Fruit fly (Drosophila melanogaster): ENCODE data around the gene CG4502.
A peak's percentile ranks its signal among the peaks of the same experiment; 100 is the strongest.

Gene CG4502

DNA sequence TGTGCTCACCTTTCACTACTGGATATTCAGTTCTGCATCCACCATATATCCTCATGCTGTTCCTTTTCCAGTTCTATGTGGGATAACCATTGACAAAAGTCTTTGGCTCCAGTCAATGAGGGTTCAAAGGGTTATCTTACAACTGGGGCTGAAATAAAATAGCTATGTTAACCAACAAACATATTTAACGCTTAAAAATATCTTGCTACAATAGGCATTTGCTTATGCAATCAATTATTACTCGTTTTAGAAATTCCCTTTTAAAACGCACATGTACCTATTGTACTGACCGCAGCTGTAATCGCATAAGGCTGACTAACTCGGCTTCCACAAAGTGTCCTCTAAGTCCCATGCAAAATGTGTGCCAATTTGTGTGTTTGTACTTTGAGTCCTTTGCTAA is 24.8 kb downstream of the CG4502 start:
- no peak for TF ChIP-seq CG17801 (GFP tag; optimal IDR thresholded peaks at IDR 0.05; ENCODE audit: partially characterized antibody)

DNA sequence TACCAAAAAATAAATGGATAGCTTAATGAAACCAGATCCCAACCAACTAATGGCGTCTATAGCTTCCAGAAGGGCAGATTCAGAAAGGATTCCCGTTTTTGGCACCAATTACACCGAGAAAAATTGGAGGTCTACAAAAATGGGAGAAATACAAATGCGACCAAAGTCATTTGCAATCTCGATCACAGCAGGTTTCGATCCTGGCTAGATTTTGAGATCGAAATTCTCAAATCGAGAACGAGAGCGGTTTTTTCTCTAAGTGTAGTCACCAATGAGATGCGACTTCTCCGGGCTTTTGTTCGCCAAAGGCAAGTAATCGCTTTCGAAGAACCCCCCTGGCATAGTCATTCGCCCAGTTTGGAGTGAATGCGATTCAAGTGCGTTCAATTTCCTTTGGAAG is 28.3 kb downstream of the CG4502 start:
- TF ChIP-seq CG17801 (GFP tag; optimal IDR thresholded peaks at IDR 0.05; ENCODE audit: partially characterized antibody) = no peak

DNA sequence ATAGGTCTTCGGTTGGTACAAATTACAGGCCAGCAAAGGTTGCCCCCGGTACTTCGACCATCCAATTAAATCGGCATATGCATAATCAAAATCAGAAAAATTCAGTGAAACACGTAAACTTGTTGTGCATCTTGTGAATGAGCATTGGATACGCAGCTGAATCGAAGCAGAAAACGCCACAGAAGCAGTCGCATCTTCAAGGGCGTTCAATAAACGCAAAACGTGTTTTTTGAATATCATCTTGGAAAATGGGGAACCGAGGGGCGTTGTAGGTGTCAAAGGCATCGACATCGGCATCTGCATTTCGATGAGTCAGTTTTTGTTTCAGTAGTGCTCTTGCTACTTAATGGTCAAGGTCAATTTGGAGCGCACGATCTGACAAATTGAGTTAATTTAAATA is 29.7 kb downstream of the CG4502 start:
- TF ChIP-seq CG17801 (GFP tag; optimal IDR thresholded peaks at IDR 0.05; ENCODE audit: partially characterized antibody) = no peak

DNA sequence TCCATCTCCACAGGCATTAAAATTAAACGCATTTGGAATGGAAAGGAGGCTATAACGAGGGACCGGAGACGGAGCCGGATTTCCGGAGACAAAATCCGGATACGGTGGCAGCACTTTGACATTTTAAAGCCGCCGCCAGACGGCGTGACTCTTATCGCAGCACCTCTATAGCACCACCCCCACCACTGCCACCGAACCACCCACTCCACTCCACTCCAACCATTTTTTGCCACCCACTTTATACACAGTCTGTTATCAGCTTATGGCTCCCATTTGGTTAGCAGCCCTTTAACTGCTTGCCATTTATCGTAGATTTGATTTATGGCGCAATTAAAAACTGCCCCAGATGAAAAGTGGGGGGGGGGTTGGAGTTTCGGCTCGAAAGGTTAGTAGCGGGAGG is 35.1 kb downstream of the CG4502 start:
- no peak for TF ChIP-seq CG17801 (GFP tag; optimal IDR thresholded peaks at IDR 0.05; ENCODE audit: partially characterized antibody)

DNA sequence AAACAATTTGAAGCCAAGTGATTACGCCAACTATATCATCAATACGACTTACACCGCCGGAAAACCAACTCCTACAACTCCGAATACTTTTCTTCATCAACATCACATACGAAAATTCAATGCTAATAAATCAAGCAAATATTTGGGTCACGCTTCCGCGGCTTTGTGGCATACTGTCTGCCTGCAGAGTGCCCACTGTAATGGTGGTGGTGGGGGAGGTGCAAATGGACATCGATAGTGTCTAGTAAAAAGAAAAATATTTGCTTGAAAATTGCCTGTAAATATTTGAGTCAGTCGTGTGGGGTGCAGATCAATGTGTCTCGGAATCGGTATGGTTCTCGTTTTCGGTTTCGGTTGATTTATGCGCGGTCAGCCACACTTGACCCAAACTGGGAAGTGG is 38.2 kb downstream of the CG4502 start:
- TF ChIP-seq CG17801 (GFP tag; optimal IDR thresholded peaks at IDR 0.05; ENCODE audit: partially characterized antibody) = no peak

DNA sequence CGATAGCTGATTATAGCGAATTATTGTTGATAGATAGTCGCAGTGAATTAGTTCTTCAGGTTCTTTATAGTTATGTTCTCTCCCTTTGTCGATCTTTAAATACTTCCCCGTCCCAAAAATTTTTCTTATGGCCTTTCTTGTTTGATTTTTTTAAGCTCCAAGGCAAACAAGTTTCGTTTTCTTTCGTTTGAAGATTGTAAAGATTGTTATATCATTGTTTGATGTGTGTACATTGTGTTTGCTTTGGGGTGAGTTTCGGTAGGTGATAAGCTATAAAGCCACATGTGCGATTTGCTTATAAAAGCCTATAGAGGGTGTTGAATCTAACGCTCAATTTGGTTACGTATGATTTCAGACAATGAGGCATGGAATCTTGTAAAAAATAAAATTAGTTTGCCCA is 45.3 kb downstream of the CG4502 start:
- no peak for TF ChIP-seq CG17801 (GFP tag; optimal IDR thresholded peaks at IDR 0.05; ENCODE audit: partially characterized antibody)

DNA sequence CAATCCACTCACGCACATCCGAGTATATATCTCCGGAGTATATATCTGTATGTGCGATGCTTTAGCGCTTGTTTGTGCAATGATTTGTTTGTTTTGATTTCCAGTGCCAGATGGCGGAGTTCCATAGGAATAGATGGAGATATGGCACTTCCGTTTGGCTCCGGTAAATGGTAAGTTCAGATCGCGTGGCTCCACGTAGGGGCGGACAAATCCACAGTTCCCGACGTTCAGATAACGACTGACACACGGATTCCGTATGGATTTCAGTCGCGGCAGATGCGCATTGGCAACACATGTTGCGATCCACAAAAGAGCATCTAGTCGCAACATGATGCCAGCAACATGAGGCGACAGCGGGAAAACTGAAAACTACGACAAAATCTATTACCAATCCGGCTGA is 46.6 kb downstream of the CG4502 start, which contains the start of gene Pvf3:
Pvf3 (minus strand) TSS at position 240 of the 400 bp plus-strand sequence.
- no peak for TF ChIP-seq CG17801 (GFP tag; optimal IDR thresholded peaks at IDR 0.05; ENCODE audit: partially characterized antibody)

DNA sequence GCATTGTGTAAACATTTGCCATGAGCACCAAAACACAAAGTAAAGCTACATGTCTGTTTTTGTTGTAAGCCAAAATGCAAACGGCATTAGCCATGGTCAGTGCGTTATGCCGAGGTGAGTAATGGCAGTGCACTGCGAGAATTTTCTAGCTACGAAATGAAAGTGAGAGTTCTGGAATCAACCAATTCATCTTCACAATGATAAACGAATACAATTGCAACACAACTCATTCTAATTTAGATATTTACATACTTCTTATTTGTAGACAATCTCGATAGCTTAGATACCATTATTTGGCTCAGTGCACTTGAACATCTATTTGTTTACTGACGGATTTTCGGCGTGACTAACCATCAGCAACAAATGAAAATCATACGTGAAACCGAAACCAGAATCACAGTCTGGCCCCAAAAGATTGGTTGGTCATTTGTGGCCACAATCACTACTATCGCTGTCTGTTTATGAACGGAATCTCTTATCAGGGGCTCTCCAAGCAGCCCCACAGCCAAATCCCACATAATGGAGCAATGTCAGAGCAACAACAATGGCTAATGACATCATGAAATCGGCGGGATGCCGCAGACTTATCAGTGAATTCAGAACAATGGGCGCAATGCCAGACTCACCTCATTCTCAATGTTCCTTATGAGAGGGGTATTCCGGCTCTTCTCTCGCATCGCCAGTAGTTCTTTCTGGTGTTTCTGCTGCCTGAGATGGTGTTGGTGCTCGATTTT is 49.0 kb downstream of the CG4502 start:
- TF ChIP-seq CG17801 (GFP tag; optimal IDR thresholded peaks at IDR 0.05; ENCODE audit: partially characterized antibody) = no peak

DNA sequence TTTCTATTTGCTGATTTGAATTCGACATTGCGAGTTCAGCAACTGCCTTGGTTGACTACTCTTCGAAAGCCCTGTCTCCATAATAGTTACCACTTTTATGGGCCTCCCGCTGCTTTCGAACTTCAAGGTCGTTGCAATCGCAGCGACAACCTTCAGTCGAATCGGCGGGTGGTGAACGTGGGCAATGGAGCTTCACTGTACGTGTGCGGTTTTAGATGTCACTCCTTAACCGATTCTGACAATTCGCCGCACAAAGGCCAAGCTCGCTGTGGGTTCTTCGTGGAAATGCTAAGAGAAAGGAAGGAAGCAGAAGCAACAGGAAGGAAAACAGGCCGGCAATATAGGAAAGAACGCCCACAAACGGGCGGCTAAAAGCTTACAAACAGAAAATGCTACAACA is 51.8 kb downstream of the CG4502 start:
- TF ChIP-seq CG17801 (GFP tag; optimal IDR thresholded peaks at IDR 0.05; ENCODE audit: partially characterized antibody) = no peak

DNA sequence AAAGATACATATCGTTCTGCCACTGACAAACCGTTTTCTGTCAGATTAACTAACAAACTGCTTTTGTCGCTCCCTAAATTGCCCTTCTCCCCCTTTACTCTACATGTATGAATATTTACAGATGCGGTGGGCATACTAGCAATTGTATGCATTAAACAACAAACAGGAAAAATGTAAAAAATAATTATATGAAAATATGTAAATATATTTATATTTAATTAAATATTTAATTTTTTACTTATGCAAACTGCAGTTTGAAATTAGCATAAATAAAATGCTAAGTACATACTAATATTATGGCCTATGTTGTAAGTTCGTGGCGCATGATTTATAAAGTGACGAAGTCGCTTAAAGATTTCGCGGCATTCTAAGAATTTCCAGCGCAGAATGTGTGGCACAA is 53.3 kb downstream of the CG4502 start:
- TF ChIP-seq CG17801 (GFP tag; optimal IDR thresholded peaks at IDR 0.05; ENCODE audit: partially characterized antibody) = peak; percentile 3

DNA sequence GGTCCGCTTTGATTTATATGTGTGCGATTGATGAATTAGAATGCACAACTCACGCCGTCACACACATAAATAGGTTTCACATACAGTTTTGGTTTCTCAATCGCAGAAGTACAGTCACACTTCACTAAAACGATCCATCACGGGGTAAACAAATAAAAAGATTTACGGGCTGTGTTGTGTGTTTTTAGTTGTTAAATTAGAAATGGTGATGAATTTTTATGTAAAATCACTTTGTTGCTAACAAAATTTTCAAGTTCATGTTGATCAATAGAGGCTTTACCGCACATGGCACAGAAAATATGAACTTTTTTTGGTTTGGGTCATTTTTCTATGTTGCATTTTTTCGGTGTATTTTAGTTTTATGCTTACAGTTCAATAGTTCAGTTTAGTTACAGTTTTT is 55.1 kb downstream of the CG4502 start:
- no peak for TF ChIP-seq CG17801 (GFP tag; optimal IDR thresholded peaks at IDR 0.05; ENCODE audit: partially characterized antibody)

DNA sequence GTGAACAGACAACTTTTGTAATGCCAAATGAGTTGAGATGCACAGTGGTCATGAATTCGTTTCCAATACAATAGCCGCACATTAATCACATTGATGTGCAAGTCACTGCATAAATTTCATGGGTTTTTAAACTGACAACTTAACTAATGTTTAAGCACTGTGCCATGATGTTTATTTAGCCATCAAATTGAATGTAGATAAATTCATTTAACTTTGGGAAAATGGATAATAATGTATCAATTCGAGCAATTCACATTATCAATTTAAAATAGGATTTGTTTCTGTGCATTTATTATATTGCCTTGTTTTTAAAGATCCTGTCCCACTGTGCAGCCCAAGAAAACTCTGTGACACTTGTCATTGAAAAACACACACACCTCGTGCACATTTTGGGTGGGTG is 56.0 kb downstream of the CG4502 start:
- TF ChIP-seq CG17801 (GFP tag; optimal IDR thresholded peaks at IDR 0.05; ENCODE audit: partially characterized antibody) = no peak

DNA sequence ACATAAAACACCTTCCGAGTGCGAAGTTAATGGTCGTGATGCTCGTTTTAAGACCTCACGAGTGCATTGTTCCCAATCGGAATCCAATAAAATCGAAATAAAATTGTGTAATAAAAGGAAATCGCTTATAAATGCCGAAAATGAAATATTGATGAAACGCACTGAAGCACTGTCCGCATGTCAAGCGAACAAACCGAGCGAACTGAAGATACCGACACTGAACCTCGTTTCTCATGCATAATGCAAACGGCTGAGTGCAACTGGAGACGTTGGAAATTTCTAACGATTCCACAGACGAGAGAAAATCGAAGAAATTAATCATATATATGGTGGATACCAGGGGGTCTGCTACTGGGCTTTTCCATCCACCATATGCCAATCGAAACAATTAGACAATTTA is 56.9 kb downstream of the CG4502 start:
- no peak for TF ChIP-seq CG17801 (GFP tag; optimal IDR thresholded peaks at IDR 0.05; ENCODE audit: partially characterized antibody)

DNA sequence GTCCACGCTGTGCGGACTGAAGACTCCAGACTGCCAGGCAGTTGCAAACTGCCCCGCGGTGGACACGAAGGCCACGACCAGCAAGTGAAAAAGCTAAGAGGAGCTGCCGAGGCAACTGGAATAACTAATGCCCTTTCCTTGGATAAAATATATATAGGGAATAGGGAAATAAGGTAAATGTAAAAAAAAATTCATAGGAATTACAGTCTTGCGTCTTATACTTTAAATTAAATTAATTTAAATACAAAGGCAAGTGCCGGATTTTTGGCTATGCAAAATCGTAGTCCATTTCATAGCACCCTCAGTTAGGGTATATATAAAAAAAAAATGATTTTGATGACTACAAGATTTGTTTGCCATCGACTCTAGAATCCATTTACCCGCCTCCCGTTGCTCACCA is 58.2 kb downstream of the CG4502 start:
- no peak for TF ChIP-seq CG17801 (GFP tag; optimal IDR thresholded peaks at IDR 0.05; ENCODE audit: partially characterized antibody)

Data from ovary, adult (tissue).